Fruit fly (Drosophila melanogaster) whole organism, embryonic: ENCODE results near the gene FipoQ.

Source experiments
- Ada2b ChIP-seq: fragments of 200-800 bp; sonication (Bioruptor generic); IDR thresholded peaks from 2 replicates; pipeline ENCODE4 v1.3.6; 2022; ENCODE audit warnings: missing biosample characterization, missing genetic modification characterization
- Awh ChIP-seq: fragments of 200-800 bp; sonication (Bioruptor generic); IDR thresholded peaks from 2 replicates; pipeline ENCODE4, ENCODE4 v1.3.6; 2022; ENCODE audit warnings: missing biosample characterization, missing genetic modification characterization
- BtbVII ChIP-seq: fragments of 200-800 bp; sonication (Bioruptor generic); optimal IDR thresholded peaks from 3 replicates; lab custom pipeline; 2017; ENCODE audit warnings: missing biosample characterization, mild to moderate bottlenecking, missing genetic modification characterization
- CG10366 ChIP-seq: fragments of 200-800 bp; sonication (Bioruptor generic); IDR thresholded peaks from 2 replicates; pipeline ENCODE4 v1.3.6; 2022; ENCODE audit warnings: missing biosample characterization, missing genetic modification characterization
- CG10565 ChIP-seq: fragments of 200-800 bp; sonication (Bioruptor generic); optimal IDR thresholded peaks from 3 replicates; lab custom pipeline; 2016; ENCODE audit warnings: missing biosample characterization, mild to moderate bottlenecking, missing genetic modification characterization
- CG11456 ChIP-seq: fragments of 200-800 bp; sonication (Bioruptor generic); IDR thresholded peaks from 3 replicates; pipeline ENCODE4 v1.3.6; 2022; ENCODE audit warnings: missing biosample characterization, missing genetic modification characterization
- CG11695 ChIP-seq: fragments of 200-800 bp; sonication (Bioruptor generic); IDR thresholded peaks from 3 replicates; pipeline ENCODE4 v1.3.6; 2022; ENCODE audit warnings: missing biosample characterization, missing genetic modification characterization
- CG11723 ChIP-seq: fragments of 200-800 bp; sonication (Bioruptor generic); optimal IDR thresholded peaks from 2 replicates; lab custom pipeline; 2017; ENCODE audit warnings: missing biosample characterization, mild to moderate bottlenecking, missing genetic modification characterization
- CG13624 ChIP-seq: fragments of 200-800 bp; sonication (Bioruptor generic); optimal IDR thresholded peaks from 2 replicates; lab custom pipeline; 2016; ENCODE audit warnings: missing biosample characterization, missing genetic modification characterization
- CG13894 ChIP-seq: fragments of 200-800 bp; sonication (Bioruptor generic); optimal IDR thresholded peaks from 3 replicates; lab custom pipeline; 2018; ENCODE audit warnings: missing biosample characterization, mild to moderate bottlenecking, missing genetic modification characterization, moderate library complexity
- CG15269 ChIP-seq: fragments of 200-800 bp; sonication (Bioruptor generic); optimal IDR thresholded peaks from 2 replicates; lab custom pipeline; 2018; ENCODE audit warnings: missing biosample characterization, mild to moderate bottlenecking, missing genetic modification characterization, moderate library complexity
- CG18262 ChIP-seq: fragments of 200-800 bp; optimal IDR thresholded peaks from 3 replicates; lab custom pipeline; 2019; ENCODE audit warnings: missing biosample characterization, mild to moderate bottlenecking, missing genetic modification characterization, moderate library complexity
- CG2129 ChIP-seq: fragments of 200-800 bp; sonication (Bioruptor generic); IDR thresholded peaks from 2 replicates; pipeline ENCODE4 v1.3.6; 2022; ENCODE audit warnings: missing biosample characterization, missing genetic modification characterization; ENCODE audit not compliant: partially characterized antibody
- CG30403 ChIP-seq: fragments of 200-800 bp; sonication (Bioruptor generic); optimal IDR thresholded peaks from 3 replicates; lab custom pipeline; 2016; ENCODE audit warnings: missing biosample characterization, missing genetic modification characterization
- CG31388 ChIP-seq: fragments of 200-800 bp; sonication (Bioruptor generic); optimal IDR thresholded peaks from 2 replicates; lab custom pipeline; 2016; ENCODE audit warnings: missing biosample characterization, missing genetic modification characterization
- CG32767 ChIP-seq: fragments of 200-800 bp; sonication (Bioruptor generic); IDR thresholded peaks from 2 replicates; pipeline ENCODE4 v1.3.6; 2022; ENCODE audit warnings: missing biosample characterization, missing genetic modification characterization
- CG34224 ChIP-seq: fragments of 200-800 bp; sonication (Bioruptor generic); IDR thresholded peaks from 3 replicates; pipeline ENCODE4 v1.3.6; 2022; ENCODE audit warnings: missing biosample characterization, missing genetic modification characterization; ENCODE audit not compliant: partially characterized antibody
- CG4854 ChIP-seq: fragments of 200-800 bp; sonication (Bioruptor generic); optimal IDR thresholded peaks from 2 replicates; lab custom pipeline; 2016; ENCODE audit warnings: missing biosample characterization, missing genetic modification characterization, inconsistent platforms
- CG5953 ChIP-seq: fragments of 200-800 bp; sonication (Bioruptor generic); IDR thresholded peaks from 2 replicates; pipeline ENCODE4 v1.3.6; 2022; ENCODE audit warnings: missing biosample characterization, missing genetic modification characterization
- CG7786 ChIP-seq: fragments of 200-800 bp; sonication (Bioruptor generic); optimal IDR thresholded peaks from 2 replicates; lab custom pipeline; 2016; ENCODE audit warnings: missing biosample characterization, missing genetic modification characterization
- CG8765 ChIP-seq: fragments of 200-800 bp; sonication (Bioruptor generic); IDR thresholded peaks from 2 replicates; pipeline ENCODE4 v1.3.6; 2022; ENCODE audit warnings: missing biosample characterization, missing genetic modification characterization
- CG8944 ChIP-seq: fragments of 200-800 bp; sonication (Bioruptor generic); optimal IDR thresholded peaks from 3 replicates; lab custom pipeline; 2016; ENCODE audit warnings: missing biosample characterization, missing genetic modification characterization
- CG9797 ChIP-seq: fragments of 200-800 bp; sonication (Bioruptor generic); optimal IDR thresholded peaks from 3 replicates; lab custom pipeline; 2018; ENCODE audit warnings: missing biosample characterization, mild to moderate bottlenecking, missing genetic modification characterization
- CTCF ChIP-seq: fragments of 200-800 bp; sonication (Bioruptor generic); optimal IDR thresholded peaks from 2 replicates; lab custom pipeline; 2017; ENCODE audit warnings: missing biosample characterization, mild to moderate bottlenecking, missing genetic modification characterization, moderate library complexity
- CkIIα-i1 ChIP-seq: fragments of 200-800 bp; sonication (Bioruptor generic); IDR thresholded peaks from 2 replicates; pipeline ENCODE4 v1.3.6; 2022; ENCODE audit warnings: missing biosample characterization, missing genetic modification characterization
- Drgx ChIP-seq: fragments of 200-800 bp; sonication (Bioruptor generic); IDR thresholded peaks from 2 replicates; pipeline ENCODE4 v1.3.6; 2022; ENCODE audit warnings: missing biosample characterization, missing genetic modification characterization
- HLHmδ ChIP-seq: fragments of 200-800 bp; sonication (Bioruptor generic); optimal IDR thresholded peaks from 2 replicates; lab custom pipeline; 2018; ENCODE audit warnings: missing biosample characterization, mild to moderate bottlenecking, missing genetic modification characterization, moderate library complexity
- Hey ChIP-seq: fragments of 200-800 bp; sonication (Bioruptor generic); optimal IDR thresholded peaks from 3 replicates; lab custom pipeline; 2018; ENCODE audit warnings: missing biosample characterization, mild to moderate bottlenecking, missing genetic modification characterization
- Hr51 ChIP-seq, 2 experiments: fragments of 200-800 bp; sonication (Bioruptor generic); optimal IDR thresholded peaks; 2 replicates in 1 of 2; 3 replicates in 1 of 2; lab custom pipeline; 2016 to 2018; ENCODE audit warnings: missing biosample characterization in 2 of 2, missing genetic modification characterization in 2 of 2, mild to moderate bottlenecking in 1 of 2, moderate library complexity in 1 of 2
- Med ChIP-seq: fragments of 200-800 bp; sonication (Bioruptor generic); peaks from one replicate; lab custom pipeline; 2016; ENCODE audit warnings: missing biosample characterization, missing genetic modification characterization, mild to moderate bottlenecking, inconsistent platforms, moderate library complexity
- Sin3A ChIP-seq: fragments of >200 bp; optimal IDR thresholded peaks from 2 replicates; lab custom pipeline; 2018
- Ssrp ChIP-seq: fragments of 200-800 bp; sonication (Bioruptor generic); optimal IDR thresholded peaks from 2 replicates; lab custom pipeline; 2018; ENCODE audit warnings: missing biosample characterization, mild to moderate bottlenecking, missing genetic modification characterization, moderate library complexity
- al ChIP-seq: fragments of 200-800 bp; sonication (Bioruptor generic); IDR thresholded peaks from 2 replicates; pipeline ENCODE4 v1.3.6; 2022; ENCODE audit warnings: missing biosample characterization, missing genetic modification characterization
- aop ChIP-seq: fragments of 200-800 bp; sonication (Bioruptor generic); IDR thresholded peaks from 2 replicates; pipeline ENCODE4 v1.3.6; 2022; ENCODE audit warnings: missing biosample characterization, missing genetic modification characterization
- ase ChIP-seq: fragments of 200-800 bp; sonication (Bioruptor generic); IDR thresholded peaks from 3 replicates; pipeline ENCODE4 v1.3.6; 2022; ENCODE audit warnings: missing biosample characterization, missing genetic modification characterization
- dm ChIP-seq: fragments of 200-800 bp; sonication (Bioruptor generic); optimal IDR thresholded peaks from 3 replicates; lab custom pipeline; 2016; ENCODE audit warnings: missing biosample characterization, missing genetic modification characterization
- ems ChIP-seq: fragments of 200-800 bp; sonication (Bioruptor generic); optimal IDR thresholded peaks from 3 replicates; lab custom pipeline; 2016; ENCODE audit warnings: missing biosample characterization, missing genetic modification characterization
- en ChIP-seq: fragments of 200-800 bp; sonication (Bioruptor generic); optimal IDR thresholded peaks from 2 replicates; lab custom pipeline; 2016; ENCODE audit warnings: missing biosample characterization, missing genetic modification characterization
- eyg ChIP-seq: fragments of 200-800 bp; sonication (Bioruptor generic); optimal IDR thresholded peaks from 3 replicates; lab custom pipeline; 2016; ENCODE audit warnings: missing biosample characterization, missing genetic modification characterization
- grn ChIP-seq: fragments of 200-800 bp; sonication (Bioruptor generic); optimal IDR thresholded peaks from 3 replicates; lab custom pipeline; 2017; ENCODE audit warnings: missing biosample characterization, missing genetic modification characterization
- jumu ChIP-seq: fragments of 200-800 bp; sonication (Bioruptor generic); optimal IDR thresholded peaks from 3 replicates; lab custom pipeline; 2016; ENCODE audit warnings: missing biosample characterization, missing genetic modification characterization
- lbe ChIP-seq: fragments of 200-800 bp; sonication (Bioruptor generic); optimal IDR thresholded peaks from 2 replicates; lab custom pipeline; 2016; ENCODE audit warnings: missing biosample characterization, mild to moderate bottlenecking, missing genetic modification characterization
- maf-S ChIP-seq: fragments of 200-800 bp; sonication (Bioruptor generic); optimal IDR thresholded peaks from 2 replicates; lab custom pipeline; 2016; ENCODE audit warnings: missing biosample characterization, missing genetic modification characterization
- mld ChIP-seq: fragments of 200-800 bp; sonication (Bioruptor generic); IDR thresholded peaks from 3 replicates; pipeline ENCODE4 v1.3.6; 2022; ENCODE audit warnings: missing biosample characterization, missing genetic modification characterization; ENCODE audit not compliant: partially characterized antibody
- nom ChIP-seq: fragments of 200-800 bp; sonication (Bioruptor generic); optimal IDR thresholded peaks from 2 replicates; lab custom pipeline; 2017; ENCODE audit warnings: missing biosample characterization, missing genetic modification characterization, mild to moderate bottlenecking, moderate library complexity, missing genetic modification reagents
- pho ChIP-seq: fragments of 200-800 bp; sonication (Bioruptor generic); optimal IDR thresholded peaks from 2 replicates; lab custom pipeline; 2016; ENCODE audit warnings: missing biosample characterization, missing genetic modification characterization
- pzg ChIP-seq: fragments of 200-800 bp; sonication (Bioruptor generic); optimal IDR thresholded peaks from 3 replicates; lab custom pipeline; 2018; ENCODE audit warnings: missing biosample characterization, mild to moderate bottlenecking, missing genetic modification characterization, moderate library complexity
- sob ChIP-seq: fragments of 200-800 bp; sonication (Bioruptor generic); IDR thresholded peaks from 2 replicates; pipeline ENCODE4 v1.3.6; 2022; ENCODE audit warnings: missing biosample characterization, missing genetic modification characterization
- tx ChIP-seq: fragments of 200-800 bp; sonication (Bioruptor generic); optimal IDR thresholded peaks from 2 replicates; lab custom pipeline; 2016; ENCODE audit warnings: missing biosample characterization, missing genetic modification characterization
- vvl ChIP-seq: fragments of 200-800 bp; sonication (Bioruptor generic); IDR thresholded peaks from 2 replicates; pipeline ENCODE4 v1.3.6; 2022; ENCODE audit warnings: missing biosample characterization, missing genetic modification characterization
- wdn ChIP-seq: fragments of 200-800 bp; sonication (Bioruptor generic); IDR thresholded peaks from 2 replicates; pipeline ENCODE4 v1.3.6; 2022; ENCODE audit warnings: missing biosample characterization, missing genetic modification characterization
- z ChIP-seq: fragments of 200-800 bp; sonication (Bioruptor generic); IDR thresholded peaks from 3 replicates; pipeline ENCODE4 v1.3.6; 2022; ENCODE audit warnings: missing biosample characterization, missing genetic modification characterization

The FipoQ gene

DNA sequence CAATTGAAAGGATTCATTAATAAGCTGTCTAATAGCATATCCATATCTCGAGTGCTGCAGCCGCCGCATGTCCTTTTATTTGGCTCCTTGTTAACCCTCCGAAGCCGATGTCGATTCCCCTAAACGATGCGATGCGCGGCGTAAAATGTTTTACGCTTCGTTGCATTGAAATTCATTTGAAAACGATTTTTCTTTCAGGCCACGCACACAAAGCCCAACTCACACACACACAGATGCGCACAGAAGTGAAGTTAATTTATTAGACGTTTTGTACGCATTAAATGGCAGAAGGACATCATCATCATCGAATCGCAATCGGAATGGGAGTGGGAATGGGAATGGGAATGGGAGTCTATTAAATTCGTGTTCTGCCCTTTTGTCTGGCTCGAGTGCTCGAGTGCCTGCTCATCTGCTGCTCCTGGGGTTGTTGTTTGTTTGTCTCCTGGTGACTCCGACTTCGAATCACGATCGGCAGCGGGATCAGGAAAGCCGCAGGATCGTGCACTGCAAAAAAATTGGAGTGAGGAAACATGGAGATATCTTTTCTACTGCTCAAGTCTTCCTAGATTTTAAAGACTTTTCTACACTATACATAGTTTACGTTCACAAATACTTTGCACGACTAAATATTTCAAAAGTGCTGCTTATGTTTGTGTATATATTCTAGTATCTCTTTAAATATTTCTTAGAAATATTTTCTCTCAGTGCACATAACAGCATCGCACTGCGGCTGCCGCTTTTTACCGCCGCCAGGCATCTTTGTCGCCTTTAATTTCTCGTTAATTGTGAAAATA lies 46.6 kb downstream of the FipoQ start (continued):
- TF ChIP-seq CG13894: no peak
- TF ChIP-seq pzg (GFP tag; lab: Kevin White, UChicago): no peak
- no peak for TF ChIP-seq Drgx (GFP tag; lab: Robert Waterston, UW)
- TF ChIP-seq CG11456 (GFP tag; lab: Robert Waterston, UW): no peak
- no peak for TF ChIP-seq vvl (GFP tag; lab: Robert Waterston, UW)
- TF ChIP-seq CG32767: no peak
- peak; percentile 50; the same call in 1 of the 2 replicates for TF ChIP-seq CG8765 (GFP tag; lab: Robert Waterston, UW)
- TF ChIP-seq maf-S (GFP tag; lab: Kevin White, UChicago): no peak
- no peak for TF ChIP-seq nom
- TF ChIP-seq eyg (GFP tag; lab: Kevin White, UChicago): no peak
- TF ChIP-seq z (GFP tag; lab: Robert Waterston, UW): no peak
- TF ChIP-seq al: no peak
- no peak for TF ChIP-seq sob
- TF ChIP-seq CG5953 (GFP tag; lab: Robert Waterston, UW): no peak
- no peak for TF ChIP-seq CTCF (GFP tag; lab: Kevin White, UChicago)
- no peak for TF ChIP-seq Med (GFP tag; lab: Kevin White, UChicago)
- no peak for TF ChIP-seq pho
- no peak for TF ChIP-seq BtbVII (GFP tag; lab: Kevin White, UChicago)
- no peak for TF ChIP-seq mld
- peak; percentile 64 for TF ChIP-seq CG18262 (tag; lab: Kevin White, UChicago)
- no peak for TF ChIP-seq CG34224
- TF ChIP-seq CG9797 (GFP tag; lab: Kevin White, UChicago): no peak
- no peak for TF ChIP-seq dm (GFP tag; lab: Kevin White, UChicago)
- TF ChIP-seq CG31388 (GFP tag; lab: Kevin White, UChicago): no peak
- TF ChIP-seq CG10366 (GFP tag; lab: Robert Waterston, UW): no peak
- no peak for TF ChIP-seq ems (GFP tag; lab: Kevin White, UChicago)
- no peak for TF ChIP-seq CG30403 (GFP tag; lab: Kevin White, UChicago)
- TF ChIP-seq lbe (GFP tag; lab: Kevin White, UChicago): no peak
- no peak for TF ChIP-seq tx (GFP tag; lab: Kevin White, UChicago)
- no peak for TF ChIP-seq CG10565
- no peak for TF ChIP-seq Awh
- no peak for TF ChIP-seq wdn (GFP tag; lab: Robert Waterston, UW)
- TF ChIP-seq CkIIα-i1 (GFP tag; lab: Robert Waterston, UW): no peak
- TF ChIP-seq en: no peak
- no peak for TF ChIP-seq jumu (GFP tag; lab: Kevin White, UChicago)
- no peak for TF ChIP-seq CG7786
- no peak for TF ChIP-seq Hr51 (GFP tag; optimal IDR thresholded peaks at IDR 0.05; lab: Kevin White, UChicago)
- no peak for TF ChIP-seq HLHmδ (GFP tag; lab: Kevin White, UChicago)
- TF ChIP-seq CG11695 (GFP tag; lab: Robert Waterston, UW): no peak
- no peak for TF ChIP-seq Sin3A (lab: Kevin White, UChicago)
- no peak for TF ChIP-seq CG2129 (GFP tag; lab: Robert Waterston, UW)
- TF ChIP-seq Ada2b (GFP tag; lab: Robert Waterston, UW): no peak
- no peak for TF ChIP-seq Hey (tag; lab: Kevin White, UChicago)
- TF ChIP-seq CG15269 (tag; lab: Kevin White, UChicago): no peak
- no peak for TF ChIP-seq aop (GFP tag; lab: Robert Waterston, UW)
- no peak for TF ChIP-seq CG8944 (GFP tag; lab: Kevin White, UChicago)
- TF ChIP-seq Ssrp: no peak
- TF ChIP-seq ase (GFP tag; lab: Robert Waterston, UW): no peak
- no peak for TF ChIP-seq CG13624 (GFP tag; lab: Kevin White, UChicago)
- TF ChIP-seq grn: no peak
- TF ChIP-seq CG4854 (GFP tag; lab: Kevin White, UChicago): no peak
- no peak for TF ChIP-seq CG11723 (GFP tag; lab: Kevin White, UChicago)
